Worm (Caenorhabditis elegans): Measurements from ENCODE around the gene cla-1.

ce11 chrIV:7543662-7544061 lies 45.1 kb upstream of the cla-1 start:
- TF ChIP-seq lir-1 (GFP tag; conservative IDR thresholded peaks at IDR 0.05) (no peak), ceh-100 (GFP tag; IDR thresholded peaks at IDR 0.05) (no peak), aptf-2 (GFP tag; conservative IDR thresholded peaks at IDR 0.05) (no peak)

All from whole organism, young adult.